Fruit fly (Drosophila melanogaster): ENCODE data around the gene pira.

Gene pira

DNA sequence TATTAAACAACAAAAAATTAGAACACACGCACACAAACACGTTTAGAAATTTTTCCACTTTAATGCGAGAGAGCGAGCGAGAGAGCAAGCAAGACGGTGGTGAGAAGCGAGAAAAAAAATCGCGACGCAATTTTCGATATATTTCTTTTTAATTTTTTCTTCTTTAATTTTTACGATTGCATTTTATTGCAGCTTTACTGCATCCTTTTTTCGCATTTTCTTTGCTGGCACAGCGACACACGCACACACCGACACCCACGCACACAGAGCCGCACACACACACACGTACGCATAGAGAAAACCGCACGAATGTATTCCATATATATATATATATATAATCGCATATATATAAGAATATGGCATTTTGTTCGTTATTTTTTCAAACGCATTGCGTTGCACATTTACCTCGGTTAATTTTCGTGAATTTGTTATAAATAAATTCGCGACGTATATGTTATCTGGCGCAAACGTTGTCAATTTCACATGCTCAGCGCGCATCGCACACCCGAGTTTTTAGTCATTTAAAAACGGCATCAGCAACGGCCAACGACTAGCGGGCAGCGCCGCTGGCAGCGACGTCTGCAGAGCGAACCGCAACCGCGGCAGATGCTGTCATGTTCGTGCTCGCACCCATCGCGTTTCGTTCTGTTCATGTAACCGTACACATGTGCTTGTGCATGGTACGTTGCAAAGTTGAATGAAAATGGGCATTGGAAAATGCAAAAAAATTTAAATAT lies 21.3 kb downstream of the pira start, which contains the start of gene Smr (continued):
- TF ChIP-seq E2f1 (GFP tag; IDR thresholded peaks at IDR 0.05), result no peak
- TF ChIP-seq CG1602 (GFP tag; optimal IDR thresholded peaks at IDR 0.05), result no peak
- TF ChIP-seq maf-S (GFP tag; optimal IDR thresholded peaks at IDR 0.05), result no peak
- TF ChIP-seq sob (GFP tag; IDR thresholded peaks at IDR 0.05), result no peak
- no peak for TF ChIP-seq CG9817 (tag; optimal IDR thresholded peaks at IDR 0.05)
- no peak for TF ChIP-seq Bdp1 (GFP tag; optimal IDR thresholded peaks at IDR 0.05)
- no peak for TF ChIP-seq unc-4 (GFP tag; IDR thresholded peaks at IDR 0.05; ENCODE audit: partially characterized antibody)
- peak; percentile 25; the same call in 1 of the 3 replicates for TF ChIP-seq Opbp (GFP tag; IDR thresholded peaks at IDR 0.05; ENCODE audit: partially characterized antibody)
- no peak for TF ChIP-seq slou (GFP tag; optimal IDR thresholded peaks at IDR 0.05)
- no peak for TF ChIP-seq CG15601 (tag; optimal IDR thresholded peaks at IDR 0.05)
- TF ChIP-seq Hmx (GFP tag; optimal IDR thresholded peaks at IDR 0.05), result no peak
- no peak for TF ChIP-seq caup (GFP tag; optimal IDR thresholded peaks at IDR 0.05; ENCODE audit: severe bottlenecking)
- no peak for TF ChIP-seq CG11560 (tag; IDR thresholded peaks at IDR 0.05)
- peak; percentile 80 for TF ChIP-seq cg (GFP tag; optimal IDR thresholded peaks at IDR 0.05)
- TF ChIP-seq oc (tag; optimal IDR thresholded peaks at IDR 0.05), result no peak
- no peak for TF ChIP-seq Ets97D (GFP tag; optimal IDR thresholded peaks at IDR 0.05)
- peak; percentile 28 for TF ChIP-seq nom (GFP tag; optimal IDR thresholded peaks at IDR 0.05)
- no peak for TF ChIP-seq CG4328 (GFP tag; optimal IDR thresholded peaks at IDR 0.05)
- TF ChIP-seq tio (GFP tag; optimal IDR thresholded peaks at IDR 0.05), result no peak
- TF ChIP-seq CG9215 (GFP tag; IDR thresholded peaks at IDR 0.05), result no peak
- TF ChIP-seq D19B (GFP tag; optimal IDR thresholded peaks at IDR 0.05), result no peak
- no peak for TF ChIP-seq lov (optimal IDR thresholded peaks at IDR 0.05)
- no peak for TF ChIP-seq lov (GFP tag; IDR thresholded peaks at IDR 0.05)
- no peak for TF ChIP-seq CG3838 (GFP tag; optimal IDR thresholded peaks at IDR 0.05)
- TF ChIP-seq schlank (tag; optimal IDR thresholded peaks at IDR 0.05), result no peak
- 0 out of 4 replicates have a peak, but pooled peaks have one; percentile 70 for TF ChIP-seq chinmo (GFP tag; IDR thresholded peaks at IDR 0.05; ENCODE audit: partially characterized antibody)
- no peak for TF ChIP-seq Aef1 (GFP tag; IDR thresholded peaks at IDR 0.05)
- TF ChIP-seq CG4282 (GFP tag; optimal IDR thresholded peaks at IDR 0.05), result no peak
- peak; percentile 62 for TF ChIP-seq Med (GFP tag)
- peak in 1 of 2 experiments; percentile 35 for TF ChIP-seq Trl (optimal IDR thresholded peaks at IDR 0.05)
- TF ChIP-seq Trl (GFP tag; optimal IDR thresholded peaks at IDR 0.05), result no peak
- no peak for TF ChIP-seq CG15696 (tag; optimal IDR thresholded peaks at IDR 0.05)
- peak; percentile 38 for TF ChIP-seq Jarid2 (GFP tag; optimal IDR thresholded peaks at IDR 0.05)
- TF ChIP-seq bbx (GFP tag; IDR thresholded peaks at IDR 0.05; ENCODE audit: partially characterized antibody), result peak; percentile 19; the same call in 1 of the 2 replicates
- no peak for TF ChIP-seq br (optimal IDR thresholded peaks at IDR 0.05)
- no peak for TF ChIP-seq chif (GFP tag; optimal IDR thresholded peaks at IDR 0.05)
- no peak for TF ChIP-seq onecut (GFP tag; IDR thresholded peaks at IDR 0.05)
- TF ChIP-seq Optix (GFP tag; IDR thresholded peaks at IDR 0.05), result no peak
- no peak for TF ChIP-seq Xbp1 (GFP tag; optimal IDR thresholded peaks at IDR 0.05)
- no peak for TF ChIP-seq CG7963 (GFP tag; IDR thresholded peaks at IDR 0.05; ENCODE audit: partially characterized antibody)
- TF ChIP-seq z (GFP tag; IDR thresholded peaks at IDR 0.05), result no peak
- no peak for TF ChIP-seq sug (tag; optimal IDR thresholded peaks at IDR 0.05)
- TF ChIP-seq dati (GFP tag; IDR thresholded peaks at IDR 0.05), result no peak
- no peak for TF ChIP-seq CG12744 (GFP tag; optimal IDR thresholded peaks at IDR 0.05)
- TF ChIP-seq chn (GFP tag; optimal IDR thresholded peaks at IDR 0.05), result no peak
- TF ChIP-seq zen (tag; optimal IDR thresholded peaks at IDR 0.05), result no peak
- no peak for TF ChIP-seq tll (GFP tag; optimal IDR thresholded peaks at IDR 0.05)
- no peak for TF ChIP-seq CG4617 (GFP tag; optimal IDR thresholded peaks at IDR 0.05; ENCODE audit: borderline replicate concordance)
- no peak for TF ChIP-seq az2 (GFP tag; optimal IDR thresholded peaks at IDR 0.05)
- no peak for TF ChIP-seq Myb (GFP tag; optimal IDR thresholded peaks at IDR 0.05)

Measured in whole organism, embryonic.